Worm (Caenorhabditis elegans) whole organism, L4 larva: ENCODE measurements around the gene C55B6.7.

Experiments used
- D1046.2 ChIP-seq: fragments of 200-800 bp; sonication (Bioruptor generic); IDR thresholded peaks from 2 replicates; pipeline ENCODE4 v1.3.6; 2022; ENCODE audit warnings: missing genetic modification characterization, missing compliant biosample characterization
- F10B5.3 ChIP-seq: sonication (generic microtip); optimal IDR thresholded peaks from 2 replicates; lab custom pipeline; 2016; ENCODE audit warnings: mild to moderate bottlenecking, missing genetic modification characterization, missing compliant biosample characterization
- F37D6.2 ChIP-seq: sonication (generic microtip); optimal IDR thresholded peaks from 2 replicates; lab custom pipeline; 2016; ENCODE audit warnings: mild to moderate bottlenecking, missing genetic modification characterization, missing compliant biosample characterization
- R02D3.7 ChIP-seq: fragments of 150-350 bp; sonication (generic microtip); optimal IDR thresholded peaks from 3 replicates; lab custom pipeline; 2014; ENCODE audit warnings: missing biosample characterization, missing genetic modification characterization
- Y48G9A.11 ChIP-seq: fragments of 200-800 bp; sonication (Bioruptor generic); IDR thresholded peaks from 2 replicates; pipeline ENCODE4 v1.3.6; 2022; ENCODE audit warnings: missing genetic modification reagents, missing genetic modification characterization, missing compliant biosample characterization
- ZK337.2 ChIP-seq: fragments of 200-800 bp; sonication (Bioruptor generic); IDR thresholded peaks from 2 replicates; pipeline ENCODE4 v1.3.6; 2022; ENCODE audit warnings: missing genetic modification reagents, missing genetic modification characterization, missing compliant biosample characterization
- aha-1 ChIP-seq: fragments of 150-350 bp; peaks from one replicate; lab custom pipeline; 2014; ENCODE audit warnings: missing biosample characterization, missing genetic modification characterization
- arid-1 ChIP-seq: fragments of 200-800 bp; sonication (Bioruptor generic); conservative IDR thresholded peaks from 2 replicates; pipeline ENCODE4 v1.3.6; 2022; ENCODE audit warnings: missing genetic modification reagents, missing genetic modification characterization, missing compliant biosample characterization
- ceh-20 ChIP-seq: fragments of 200-800 bp; sonication (Bioruptor generic); IDR thresholded peaks from 2 replicates; pipeline ENCODE4 v1.3.6; 2022; ENCODE audit warnings: missing genetic modification reagents, missing genetic modification characterization, missing compliant biosample characterization
- ceh-44 ChIP-seq: fragments of 200-800 bp; sonication (Bioruptor generic); IDR thresholded peaks from 2 replicates; pipeline ENCODE4 v1.3.6; 2022; ENCODE audit warnings: missing genetic modification reagents, missing genetic modification characterization, missing compliant biosample characterization
- ceh-62 ChIP-seq: sonication (generic microtip); optimal IDR thresholded peaks from 2 replicates; lab custom pipeline; 2017; ENCODE audit warnings: missing biosample characterization, missing genetic modification characterization
- daf-12 ChIP-seq: fragments of 150-350 bp; optimal IDR thresholded peaks from 2 replicates; lab custom pipeline; 2014; ENCODE audit warnings: missing biosample characterization, missing genetic modification reagents, missing genetic modification characterization
- daf-16 ChIP-seq, 3 experiments: sonication (generic microtip); optimal IDR thresholded peaks; 2 replicates each; lab custom pipeline; 2016 to 2017; ENCODE audit warnings: missing genetic modification characterization in 3 of 3, missing genetic modification reagents in 3 of 3, mild to moderate bottlenecking in 2 of 3, missing compliant biosample characterization in 2 of 3, missing biosample characterization in 1 of 3, moderate library complexity in 1 of 3
- dmd-8 ChIP-seq: fragments of 200-800 bp; sonication (Bioruptor generic); IDR thresholded peaks from 2 replicates; pipeline ENCODE4 v1.3.6; 2022; ENCODE audit warnings: missing genetic modification characterization, missing compliant biosample characterization
- dmd-9 ChIP-seq: fragments of 200-800 bp; sonication (Bioruptor generic); IDR thresholded peaks from 2 replicates; pipeline ENCODE4 v1.3.6; 2022; ENCODE audit warnings: missing genetic modification reagents, missing genetic modification characterization, missing compliant biosample characterization
- dve-1 ChIP-seq: sonication (generic microtip); optimal IDR thresholded peaks from 2 replicates; lab custom pipeline; 2017; ENCODE audit warnings: antibody characterized with exemption, mild to moderate bottlenecking, missing genetic modification characterization, missing compliant biosample characterization; ENCODE audit not compliant: insufficient read depth
- fkh-10 ChIP-seq: fragments of 150-350 bp; optimal IDR thresholded peaks from 2 replicates; lab custom pipeline; 2014; ENCODE audit warnings: missing biosample characterization, missing genetic modification reagents, missing genetic modification characterization
- hlh-30 ChIP-seq: sonication (generic microtip); optimal IDR thresholded peaks from 2 replicates; lab custom pipeline; 2017; ENCODE audit warnings: antibody characterized with exemption, mild to moderate bottlenecking, missing genetic modification characterization, missing compliant biosample characterization; ENCODE audit not compliant: insufficient read depth
- lim-7 ChIP-seq: fragments of 200-800 bp; sonication (Bioruptor generic); IDR thresholded peaks from 2 replicates; pipeline ENCODE4 v1.3.6; 2022; ENCODE audit warnings: missing genetic modification characterization, missing compliant biosample characterization
- lin-1 ChIP-seq: fragments of 200-800 bp; sonication (Bioruptor generic); IDR thresholded peaks from 2 replicates; pipeline ENCODE4 v1.3.6; 2022; ENCODE audit warnings: missing genetic modification reagents, missing genetic modification characterization, missing compliant biosample characterization
- lin-13 ChIP-seq: fragments of 150-350 bp; optimal IDR thresholded peaks from 2 replicates; lab custom pipeline; 2014; ENCODE audit warnings: missing biosample characterization, missing genetic modification reagents, missing genetic modification characterization
- lin-38 ChIP-seq: fragments of 200-800 bp; sonication (Bioruptor generic); IDR thresholded peaks from 2 replicates; pipeline ENCODE4 v1.3.6; 2022; ENCODE audit warnings: missing genetic modification reagents, missing genetic modification characterization, missing compliant biosample characterization
- lin-39 ChIP-seq: fragments of 150-350 bp; optimal IDR thresholded peaks from 2 replicates; lab custom pipeline; 2014; ENCODE audit warnings: missing biosample characterization, missing genetic modification reagents, missing genetic modification characterization
- madf-5 ChIP-seq, 2 experiments: fragments of 200-800 bp; sonication (Bioruptor generic); IDR thresholded peaks; 2 replicates each; pipeline ENCODE4 v1.3.6; 2022; ENCODE audit warnings: missing compliant biosample characterization in 2 of 2, missing genetic modification characterization in 2 of 2
- mes-2 ChIP-seq: sonication (generic microtip); optimal IDR thresholded peaks from 2 replicates; lab custom pipeline; 2016; ENCODE audit warnings: missing genotype, mild to moderate bottlenecking, missing genetic modification characterization, missing compliant biosample characterization; ENCODE audit not compliant: poor library complexity, severe bottlenecking
- nhr-10 ChIP-seq: fragments of 150-350 bp; optimal IDR thresholded peaks from 2 replicates; lab custom pipeline; 2014; ENCODE audit warnings: missing biosample characterization, missing genetic modification characterization
- nhr-102 ChIP-seq: sonication (generic microtip); optimal IDR thresholded peaks from 2 replicates; lab custom pipeline; 2016; ENCODE audit warnings: mild to moderate bottlenecking, missing genetic modification characterization, moderate library complexity, missing compliant biosample characterization
- nhr-25 ChIP-seq: sonication (generic microtip); optimal IDR thresholded peaks from 2 replicates; lab custom pipeline; 2017; ENCODE audit warnings: missing genetic modification characterization, mild to moderate bottlenecking, missing compliant biosample characterization, antibody characterized with exemption, moderate library complexity, borderline replicate concordance; ENCODE audit not compliant: insufficient read depth
- nhr-28 ChIP-seq: fragments of 150-350 bp; optimal IDR thresholded peaks from 2 replicates; lab custom pipeline; 2014; ENCODE audit warnings: missing biosample characterization, missing genetic modification characterization
- nhr-41 ChIP-seq: fragments of 200-800 bp; sonication (Bioruptor generic); IDR thresholded peaks from 2 replicates; pipeline ENCODE4 v1.3.6; 2022; ENCODE audit warnings: missing genetic modification reagents, missing genetic modification characterization, missing compliant biosample characterization
- nhr-42 ChIP-seq: fragments of 200-800 bp; sonication (Bioruptor generic); IDR thresholded peaks from 2 replicates; pipeline ENCODE4 v1.3.6; 2022; ENCODE audit warnings: missing genetic modification characterization, missing compliant biosample characterization
- nhr-48 ChIP-seq: sonication (generic microtip); optimal IDR thresholded peaks from 2 replicates; lab custom pipeline; 2016; ENCODE audit warnings: mild to moderate bottlenecking, missing genetic modification characterization, missing compliant biosample characterization
- nhr-76 ChIP-seq: fragments of 150-350 bp; optimal IDR thresholded peaks from 2 replicates; lab custom pipeline; 2014; ENCODE audit warnings: missing biosample characterization, missing genetic modification characterization
- pha-4 ChIP-seq, 2 experiments: fragments of 150-350 bp in 1 of 2; fragments of 200-800 bp in 1 of 2; sonication (Bioruptor generic) in 1 of 2; IDR thresholded peaks in 1 of 2; optimal IDR thresholded peaks in 1 of 2; 2 replicates each; pipeline versions ENCODE4 v1.3.6 to Lab custom; 2014 to 2022; ENCODE audit warnings: missing genetic modification characterization in 2 of 2, missing genetic modification reagents in 2 of 2, missing biosample characterization in 1 of 2, missing compliant biosample characterization in 1 of 2
- php-3 ChIP-seq: fragments of 200-800 bp; sonication (Bioruptor generic); IDR thresholded peaks from 2 replicates; pipeline ENCODE4 v1.3.6; 2022; ENCODE audit warnings: missing genetic modification reagents, missing genetic modification characterization, missing compliant biosample characterization
- saeg-2 ChIP-seq: fragments of 200-800 bp; sonication (Bioruptor generic); IDR thresholded peaks from 2 replicates; pipeline ENCODE4 v1.3.6; 2022; ENCODE audit warnings: missing genetic modification reagents, missing genetic modification characterization, missing compliant biosample characterization
- sdz-12 ChIP-seq: fragments of 200-800 bp; sonication (Bioruptor generic); optimal IDR thresholded peaks from 2 replicates; lab custom pipeline; 2018; ENCODE audit warnings: mild to moderate bottlenecking, missing genetic modification characterization, missing compliant biosample characterization
- set-16 ChIP-seq: fragments of 200-800 bp; sonication (Bioruptor generic); IDR thresholded peaks from 2 replicates; pipeline ENCODE4 v1.3.6; 2022; ENCODE audit warnings: missing genetic modification reagents, missing genetic modification characterization, missing compliant biosample characterization
- snpc-1.2 ChIP-seq: fragments of 200-800 bp; sonication (Bioruptor generic); IDR thresholded peaks from 2 replicates; pipeline ENCODE4 v1.3.6; 2022; ENCODE audit warnings: missing genetic modification reagents, missing genetic modification characterization, missing compliant biosample characterization
- tra-1 ChIP-seq: fragments of 200-800 bp; sonication (Bioruptor generic); IDR thresholded peaks from 2 replicates; pipeline ENCODE4 v1.3.6; 2022; ENCODE audit warnings: missing genetic modification reagents, missing genetic modification characterization, missing compliant biosample characterization
- unc-39 ChIP-seq: sonication (generic microtip); optimal IDR thresholded peaks from 2 replicates; lab custom pipeline; 2017; ENCODE audit warnings: missing biosample characterization, missing genetic modification characterization
- unc-62 ChIP-seq, 3 experiments: fragments of 150-350 bp in 1 of 3; sonication (generic microtip); optimal IDR thresholded peaks in 2 of 3; peaks in 1 of 3; 1 replicate in 1 of 3; 2 replicates in 2 of 3; lab custom pipeline; 2014 to 2017; ENCODE audit warnings: missing biosample characterization in 3 of 3, missing genetic modification characterization in 3 of 3, missing genetic modification reagents in 3 of 3, missing genotype in 1 of 3
- vab-7 ChIP-seq: fragments of 200-800 bp; sonication (Bioruptor generic); IDR thresholded peaks from 2 replicates; pipeline ENCODE4 v1.3.6; 2022; ENCODE audit warnings: missing genetic modification reagents, missing genetic modification characterization, missing compliant biosample characterization
- zfp-3 ChIP-seq: fragments of 200-800 bp; sonication (Bioruptor generic); conservative IDR thresholded peaks from 2 replicates; pipeline ENCODE4 v1.3.6; 2022; ENCODE audit warnings: missing genetic modification reagents, missing genetic modification characterization, missing compliant biosample characterization
- ztf-7 ChIP-seq: fragments of 150-350 bp; optimal IDR thresholded peaks from 2 replicates; lab custom pipeline; 2014; ENCODE audit warnings: missing biosample characterization, missing genetic modification characterization

The C55B6.7 gene

DNA sequence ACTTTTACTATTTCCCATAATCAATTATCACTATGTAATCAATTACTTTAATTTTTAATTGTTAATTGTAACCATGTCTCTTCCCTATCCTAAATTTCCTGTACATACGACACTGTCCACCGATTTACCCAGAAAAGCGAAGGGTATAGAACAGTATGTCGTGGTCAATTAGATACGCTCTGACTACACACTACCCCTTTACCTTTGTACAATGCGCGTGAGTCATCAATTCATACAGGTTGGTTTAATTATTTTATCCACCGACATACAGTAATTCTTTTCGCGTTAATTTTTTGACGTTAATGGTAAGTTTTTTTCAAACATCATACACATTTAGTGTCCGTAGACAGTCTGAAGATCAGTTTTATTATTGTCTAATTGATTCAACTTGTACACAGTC lies 10.2 kb downstream of the C55B6.7 start (continued):
- TF ChIP-seq nhr-102 (tag; lab: Kevin White, UChicago) (peak; percentile 98), lin-38 (peak; percentile 73), madf-5 (GFP tag; IDR thresholded peaks at IDR 0.05; lab: Robert Waterston, UW) (no peak), F10B5.3 (tag; lab: Kevin White, UChicago) (peak; percentile 66), nhr-41 (no peak), zfp-3 (peak; percentile 90), nhr-42 (GFP tag; lab: Robert Waterston, UW) (peak; percentile 97), set-16 (GFP tag; lab: Robert Waterston, UW) (no peak), D1046.2 (0 out of 2 replicates have a peak, but pooled peaks have one; percentile 49), nhr-48 (tag; lab: Kevin White, UChicago) (peak; percentile 83), arid-1 (no peak), pha-4 (GFP tag; IDR thresholded peaks at IDR 0.05; lab: Robert Waterston, UW) (peak; percentile 84), pha-4 (tag; optimal IDR thresholded peaks at IDR 0.05; lab: Kevin White, UChicago) (peak; percentile 50), nhr-25 (tag; lab: Kevin White, UChicago) (peak; percentile 91), mes-2 (no peak)

ce11 chrX:7177341-7177740 lies 14.4 kb downstream of the C55B6.7 start, which contains the start of gene F43E12.1:
Gene F43E12.1, plus strand, starts transcription at chrX:7177641.
- TF ChIP-seq ztf-7 (tag; lab: Kevin White, UChicago), result no peak
- TF ChIP-seq unc-39, result no peak
- no peak for TF ChIP-seq R02D3.7 (tag; lab: Kevin White, UChicago)
- TF ChIP-seq nhr-48 (tag; lab: Kevin White, UChicago), result no peak
- TF ChIP-seq nhr-41, result no peak
- TF ChIP-seq snpc-1.2, result no peak
- no peak for TF ChIP-seq lin-13 (GFP tag; lab: Kevin White, UChicago)
- TF ChIP-seq nhr-76 (tag; lab: Kevin White, UChicago), result no peak
- no peak for TF ChIP-seq ZK337.2 (GFP tag; lab: Robert Waterston, UW)
- no peak for TF ChIP-seq nhr-10 (tag; lab: Kevin White, UChicago)
- TF ChIP-seq lim-7 (GFP tag; lab: Robert Waterston, UW), result no peak
- TF ChIP-seq nhr-25 (tag; lab: Kevin White, UChicago), result no peak
- no peak for TF ChIP-seq dmd-9 (GFP tag; lab: Robert Waterston, UW)
- no peak for TF ChIP-seq fkh-10 (GFP tag; lab: Kevin White, UChicago)
- TF ChIP-seq lin-39 (tag; lab: Kevin White, UChicago), result no peak
- no peak for TF ChIP-seq unc-62 (GFP tag; optimal IDR thresholded peaks at IDR 0.05 in 1 of 2; lab: Kevin White, UChicago)
- TF ChIP-seq unc-62 (tag; optimal IDR thresholded peaks at IDR 0.05; lab: Kevin White, UChicago), result no peak
- no peak for TF ChIP-seq ceh-62
- no peak for TF ChIP-seq ceh-44

DNA sequence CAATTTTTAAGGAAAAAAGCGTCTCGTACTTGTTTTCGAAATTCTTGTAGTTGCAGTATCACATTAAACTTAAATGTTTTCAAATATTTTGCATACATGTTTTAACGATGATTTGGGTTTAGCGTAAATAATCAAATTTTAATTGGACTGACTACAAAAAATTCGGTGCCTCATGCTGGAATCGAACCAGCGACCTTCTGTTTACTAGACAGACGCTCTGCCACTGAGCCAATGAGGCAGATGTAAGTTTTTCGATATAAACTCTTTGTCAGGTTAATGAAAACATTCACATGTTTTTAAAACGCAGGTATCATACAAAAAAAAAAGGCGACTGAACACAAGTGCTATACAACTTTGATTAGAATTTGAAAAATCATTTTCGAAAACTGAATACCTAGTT lies 15.0 kb downstream of the C55B6.7 start:
- TF ChIP-seq zfp-3 (0 out of 2 replicates have a peak, but pooled peaks have one; percentile 52), F37D6.2 (tag; lab: Kevin White, UChicago) (no peak), php-3 (no peak), dmd-8 (GFP tag; lab: Robert Waterston, UW) (no peak), sdz-12 (GFP tag; lab: Kevin White, UChicago) (no peak), daf-12 (no peak), ceh-20 (GFP tag; lab: Robert Waterston, UW) (0 out of 2 replicates have a peak, but pooled peaks have one; percentile 22), aha-1 (tag; lab: Kevin White, UChicago) (peak; percentile 87), vab-7 (peak; percentile 46; the same call in 1 of the 2 replicates), lin-1 (GFP tag; lab: Robert Waterston, UW) (peak; percentile 21; the same call in 1 of the 2 replicates), dve-1 (tag; lab: Kevin White, UChicago) (peak; percentile 29), pha-4 (GFP tag; IDR thresholded peaks at IDR 0.05; lab: Robert Waterston, UW) (peak; percentile 51; the same call in 1 of the 2 replicates), pha-4 (tag; optimal IDR thresholded peaks at IDR 0.05; lab: Kevin White, UChicago) (no peak), daf-16 (GFP tag; optimal IDR thresholded peaks at IDR 0.05; lab: Kevin White, UChicago) (peak in 1 of 2 experiments; percentile 69), daf-16 (tag; optimal IDR thresholded peaks at IDR 0.05; lab: Kevin White, UChicago) (peak; percentile 84), saeg-2 (GFP tag; lab: Robert Waterston, UW) (no peak), tra-1 (GFP tag; lab: Robert Waterston, UW) (0 out of 2 replicates have a peak, but pooled peaks have one; percentile 67), mes-2 (peak; percentile 60), Y48G9A.11 (GFP tag; lab: Robert Waterston, UW) (peak; percentile 60), hlh-30 (tag; lab: Kevin White, UChicago) (peak; percentile 15), arid-1 (0 out of 2 replicates have a peak, but pooled peaks have one; percentile 60), nhr-28 (no peak)
